Fruit fly (Drosophila melanogaster): ENCODE data around the gene Tbc1d8-9.

Gene Tbc1d8-9

dm6 chr3L:21348983-21349432 is 5.5 kb upstream of the Tbc1d8-9 start, which contains the start of gene ebd2 (continued):
- TF ChIP-seq CG13894 (tag; optimal IDR thresholded peaks at IDR 0.05) (peak; percentile 95), hbn (GFP tag; IDR thresholded peaks at IDR 0.05; ENCODE audit: partially characterized antibody) (no peak), Mad (GFP tag; optimal IDR thresholded peaks at IDR 0.05) (no peak), CG3726 (GFP tag; IDR thresholded peaks at IDR 0.05) (no peak), CG10366 (GFP tag; IDR thresholded peaks at IDR 0.05) (no peak), Hsf (GFP tag; optimal IDR thresholded peaks at IDR 0.05) (no peak), cwo (GFP tag; optimal IDR thresholded peaks at IDR 0.05) (peak; percentile 73), Six4 (GFP tag; optimal IDR thresholded peaks at IDR 0.05) (no peak), CrebB (tag; optimal IDR thresholded peaks at IDR 0.05) (no peak), Adf1 (GFP tag; IDR thresholded peaks at IDR 0.05) (peak; percentile 59), ab (GFP tag; optimal IDR thresholded peaks at IDR 0.05) (no peak), Hr78 (GFP tag; optimal IDR thresholded peaks at IDR 0.05) (peak in 1 of 2 experiments; percentile 48), sens-2 (GFP tag; IDR thresholded peaks at IDR 0.05) (no peak), CG6654 (GFP tag; optimal IDR thresholded peaks at IDR 0.05) (no peak), al (GFP tag; IDR thresholded peaks at IDR 0.05) (no peak), CG5180 (GFP tag; optimal IDR thresholded peaks at IDR 0.05) (peak; percentile 54), CG18619 (GFP tag; optimal IDR thresholded peaks at IDR 0.05) (no peak), ssp (GFP tag; IDR thresholded peaks at IDR 0.05) (no peak), CG31388 (GFP tag; optimal IDR thresholded peaks at IDR 0.05) (no peak), gce (GFP tag; IDR thresholded peaks at IDR 0.05) (no peak), sr (GFP tag; IDR thresholded peaks at IDR 0.05) (0 out of 3 replicates have a peak, but pooled peaks have one; percentile 4), Ssrp (tag; optimal IDR thresholded peaks at IDR 0.05) (no peak), CG17328 (GFP tag; IDR thresholded peaks at IDR 0.05) (no peak), CG7786 (GFP tag; optimal IDR thresholded peaks at IDR 0.05) (no peak), CG7987 (GFP tag; optimal IDR thresholded peaks at IDR 0.05) (no peak), CG9817 (tag; optimal IDR thresholded peaks at IDR 0.05) (no peak), CG5953 (GFP tag; IDR thresholded peaks at IDR 0.05) (no peak), CG6854 (GFP tag; optimal IDR thresholded peaks at IDR 0.05) (no peak), CG11504 (tag; optimal IDR thresholded peaks at IDR 0.05) (peak; percentile 30), pum (GFP tag; optimal IDR thresholded peaks at IDR 0.05) (no peak), emc (GFP tag; optimal IDR thresholded peaks at IDR 0.05) (peak; percentile 4), CG1603 (tag; optimal IDR thresholded peaks at IDR 0.05) (no peak), CG18011 (GFP tag; optimal IDR thresholded peaks at IDR 0.05) (no peak), CG12071 (GFP tag; optimal IDR thresholded peaks at IDR 0.05) (peak; percentile 38), GATAe (GFP tag; conservative IDR thresholded peaks at IDR 0.05) (no peak; the same call in 1 of the 2 replicates), croc (GFP tag; conservative IDR thresholded peaks at IDR 0.05) (no peak), CG34376 (GFP tag; optimal IDR thresholded peaks at IDR 0.05) (peak; percentile 68), CG7372 (GFP tag; IDR thresholded peaks at IDR 0.05) (no peak), ara (GFP tag; IDR thresholded peaks at IDR 0.05) (no peak), vfl (GFP tag; optimal IDR thresholded peaks at IDR 0.05) (no peak), tll (GFP tag; optimal IDR thresholded peaks at IDR 0.05) (no peak), bowl (GFP tag; IDR thresholded peaks at IDR 0.05) (no peak; the same call in 1 of the 2 replicates), CG9609 (GFP tag; optimal IDR thresholded peaks at IDR 0.05) (no peak), Atf3 (GFP tag; optimal IDR thresholded peaks at IDR 0.05) (no peak), CG7963 (GFP tag; IDR thresholded peaks at IDR 0.05; ENCODE audit: partially characterized antibody) (no peak), lbe (GFP tag; optimal IDR thresholded peaks at IDR 0.05) (no peak), NC2α (GFP tag; optimal IDR thresholded peaks at IDR 0.05) (no peak), grau (tag; optimal IDR thresholded peaks at IDR 0.05) (no peak), inv (GFP tag; IDR thresholded peaks at IDR 0.05; ENCODE audit: partially characterized antibody) (no peak), Ptx1 (GFP tag; IDR thresholded peaks at IDR 0.05) (no peak), grn (GFP tag; optimal IDR thresholded peaks at IDR 0.05) (no peak)
